Fruit fly (Drosophila melanogaster): ENCODE results near the gene CG17776.

dm6 chrX:2175956-2176469 is 8.5 kb upstream of the CG17776 start, which contains the start of gene Cyp4d2:
- TF ChIP-seq ttk (optimal IDR thresholded peaks at IDR 0.05) (no peak), Myc (optimal IDR thresholded peaks at IDR 0.05) (no peak), Sin3A (optimal IDR thresholded peaks at IDR 0.05) (no peak)

Data from Kc167 (cell line).